Fruit fly (Drosophila melanogaster) whole organism, pupa: ENCODE results near the gene Ugt35A1.

ENCODE experiments used
- CG15710 ChIP-seq: fragments of 200-800 bp; sonication (Bioruptor generic); optimal IDR thresholded peaks from 2 replicates; lab custom pipeline; 2018; ENCODE audit warnings: missing biosample characterization, mild to moderate bottlenecking, missing genetic modification characterization, moderate library complexity
- CG9948 ChIP-seq: fragments of 200-800 bp; sonication (Bioruptor generic); optimal IDR thresholded peaks from 2 replicates; lab custom pipeline; 2018; ENCODE audit warnings: missing biosample characterization, mild to moderate bottlenecking, missing genetic modification characterization, moderate library complexity
- EcR ChIP-seq: fragments of 200-800 bp; sonication (Bioruptor generic); optimal IDR thresholded peaks from 3 replicates; lab custom pipeline; 2019; ENCODE audit warnings: missing biosample characterization, missing genetic modification characterization, mild to moderate bottlenecking, moderate library complexity, missing genetic modification reagents
- Pif1A ChIP-seq: fragments of 200-800 bp; sonication (Bioruptor generic); optimal IDR thresholded peaks from 3 replicates; lab custom pipeline; 2016; ENCODE audit warnings: missing biosample characterization, missing genetic modification characterization

dm6 chr3R:11209801-11210402 is 37.4 kb upstream of the Ugt35A1 start, which contains the start of the genes SdhC and Tctp:
- TF ChIP-seq Pif1A (GFP tag; lab: Kevin White, UChicago) (peak; percentile 52), CG15710 (tag; lab: Kevin White, UChicago) (peak; percentile 18), EcR (GFP tag; lab: Kevin White, UChicago) (no peak), CG9948 (tag; lab: Kevin White, UChicago) (peak; percentile 3)
